Worm (Caenorhabditis elegans) whole organism, L2 larva: ENCODE data around the gene W04E12.4.
A peak's percentile ranks its signal among the peaks of the same experiment; 100 is the strongest.

ENCODE experiments used
- F13H6.1 ChIP-seq: sonication (generic microtip); optimal IDR thresholded peaks from 2 replicates; lab custom pipeline; 2016; ENCODE audit warnings: missing genetic modification characterization, missing compliant biosample characterization
- R02D3.7 ChIP-seq: fragments of 150-350 bp; optimal IDR thresholded peaks from 2 replicates; lab custom pipeline; 2014; ENCODE audit warnings: missing biosample characterization, missing genetic modification characterization
- ZK546.5 ChIP-seq: sonication (generic microtip); optimal IDR thresholded peaks from 2 replicates; lab custom pipeline; 2017; ENCODE audit warnings: missing biosample characterization, missing genetic modification characterization
- alr-1 ChIP-seq: fragments of 150-350 bp; optimal IDR thresholded peaks from 2 replicates; lab custom pipeline; 2014; ENCODE audit warnings: missing biosample characterization, missing genetic modification characterization
- aly-2 ChIP-seq: fragments of 150-350 bp; optimal IDR thresholded peaks from 2 replicates; lab custom pipeline; 2014; ENCODE audit warnings: missing biosample characterization, missing genetic modification characterization
- ama-1 ChIP-seq: fragments of 150-350 bp; optimal IDR thresholded peaks from 2 replicates; lab custom pipeline; 2018; ENCODE audit warnings: inconsistent platforms
- blmp-1 ChIP-seq: sonication (generic microtip); optimal IDR thresholded peaks from 2 replicates; lab custom pipeline; 2017; ENCODE audit warnings: missing genetic modification characterization, mild to moderate bottlenecking, missing compliant biosample characterization, antibody characterized with exemption, moderate library complexity; ENCODE audit not compliant: insufficient read depth
- ceh-16 ChIP-seq: fragments of 150-350 bp; optimal IDR thresholded peaks from 2 replicates; lab custom pipeline; 2014; ENCODE audit warnings: missing biosample characterization, missing genetic modification characterization
- crh-2 ChIP-seq: sonication (generic microtip); optimal IDR thresholded peaks from 2 replicates; lab custom pipeline; 2017; ENCODE audit warnings: missing biosample characterization, missing genetic modification characterization
- dmd-4 ChIP-seq: sonication (generic microtip); optimal IDR thresholded peaks from 2 replicates; lab custom pipeline; 2017; ENCODE audit warnings: missing biosample characterization, missing genetic modification characterization
- egl-27 ChIP-seq: sonication (generic microtip); optimal IDR thresholded peaks from 3 replicates; lab custom pipeline; 2017; ENCODE audit warnings: missing biosample characterization, missing genetic modification reagents, missing genetic modification characterization
- fos-1 ChIP-seq: fragments of 150-350 bp; optimal IDR thresholded peaks from 2 replicates; lab custom pipeline; 2014; ENCODE audit warnings: missing biosample characterization, missing genetic modification characterization
- gmeb-1 ChIP-seq: fragments of 150-350 bp; optimal IDR thresholded peaks from 2 replicates; lab custom pipeline; 2014; ENCODE audit warnings: missing biosample characterization, missing genetic modification characterization
- lin-13 ChIP-seq: fragments of 150-350 bp; optimal IDR thresholded peaks from 2 replicates; lab custom pipeline; 2014; ENCODE audit warnings: missing biosample characterization, missing genetic modification reagents, missing genetic modification characterization
- lin-39 ChIP-seq: fragments of 150-350 bp; optimal IDR thresholded peaks from 2 replicates; lab custom pipeline; 2014; ENCODE audit warnings: missing biosample characterization, missing genetic modification reagents, missing genetic modification characterization
- mab-5 ChIP-seq: fragments of 150-350 bp; optimal IDR thresholded peaks from 2 replicates; lab custom pipeline; 2014; ENCODE audit warnings: missing biosample characterization, missing genetic modification characterization
- nhr-11 ChIP-seq: fragments of 150-350 bp; optimal IDR thresholded peaks from 2 replicates; lab custom pipeline; 2014; ENCODE audit warnings: missing biosample characterization, missing genetic modification characterization
- nhr-12 ChIP-seq: fragments of 150-350 bp; optimal IDR thresholded peaks from 2 replicates; lab custom pipeline; 2014; ENCODE audit warnings: missing biosample characterization, missing genetic modification characterization
- nhr-21 ChIP-seq: fragments of 150-350 bp; optimal IDR thresholded peaks from 2 replicates; lab custom pipeline; 2014; ENCODE audit warnings: missing biosample characterization, missing genetic modification characterization
- nhr-23 ChIP-seq: fragments of 150-350 bp; optimal IDR thresholded peaks from 2 replicates; lab custom pipeline; 2014; ENCODE audit warnings: missing biosample characterization, missing genetic modification reagents, missing genetic modification characterization
- nhr-237 ChIP-seq: fragments of 150-350 bp; optimal IDR thresholded peaks from 2 replicates; lab custom pipeline; 2014; ENCODE audit warnings: missing biosample characterization, missing genetic modification characterization
- nhr-25 ChIP-seq: fragments of 150-350 bp; sonication (generic microtip); optimal IDR thresholded peaks from 3 replicates; lab custom pipeline; 2014; ENCODE audit warnings: missing biosample characterization, missing genetic modification characterization
- nhr-6 ChIP-seq: fragments of 150-350 bp; optimal IDR thresholded peaks from 2 replicates; lab custom pipeline; 2014; ENCODE audit warnings: missing biosample characterization, missing genetic modification characterization
- nhr-77 ChIP-seq: fragments of 150-350 bp; optimal IDR thresholded peaks from 2 replicates; lab custom pipeline; 2014; ENCODE audit warnings: missing biosample characterization, missing genetic modification characterization
- peb-1 ChIP-seq: fragments of 150-350 bp; optimal IDR thresholded peaks from 2 replicates; lab custom pipeline; 2014; ENCODE audit warnings: missing biosample characterization, missing genetic modification characterization
- skn-1 ChIP-seq: sonication (generic microtip); optimal IDR thresholded peaks from 2 replicates; lab custom pipeline; 2017; ENCODE audit warnings: missing biosample characterization, missing genetic modification characterization
- sma-9 ChIP-seq, 2 experiments: fragments of 150-350 bp in 1 of 2; sonication (generic microtip) in 1 of 2; optimal IDR thresholded peaks; 2 replicates each; lab custom pipeline; 2014 to 2016; ENCODE audit warnings: missing genetic modification characterization in 2 of 2, mild to moderate bottlenecking in 1 of 2, missing biosample characterization in 1 of 2, missing compliant biosample characterization in 1 of 2, missing genetic modification reagents in 1 of 2, moderate library complexity in 1 of 2
- snpc-4 ChIP-seq: fragments of 150-350 bp; optimal IDR thresholded peaks from 2 replicates; lab custom pipeline; 2014; ENCODE audit warnings: missing biosample characterization, missing genetic modification characterization
- unc-39 ChIP-seq: fragments of 150-350 bp; optimal IDR thresholded peaks from 2 replicates; lab custom pipeline; 2014; ENCODE audit warnings: missing biosample characterization, missing genetic modification characterization
- unc-55 ChIP-seq: fragments of 150-350 bp; sonication (generic microtip); optimal IDR thresholded peaks from 3 replicates; lab custom pipeline; 2014; ENCODE audit warnings: missing biosample characterization, missing genetic modification reagents, missing genetic modification characterization
- ztf-1 ChIP-seq: fragments of 200-800 bp; sonication (Bioruptor generic); conservative IDR thresholded peaks from 2 replicates; pipeline ENCODE4 v1.3.6; 2022; ENCODE audit warnings: missing genetic modification characterization, missing compliant biosample characterization
- ztf-11 ChIP-seq: sonication (generic microtip); optimal IDR thresholded peaks from 2 replicates; lab custom pipeline; 2017; ENCODE audit warnings: missing biosample characterization, missing genetic modification characterization
- ztf-4 ChIP-seq: fragments of 150-350 bp; optimal IDR thresholded peaks from 2 replicates; lab custom pipeline; 2014; ENCODE audit warnings: missing biosample characterization, missing genetic modification characterization

Gene W04E12.4

DNA sequence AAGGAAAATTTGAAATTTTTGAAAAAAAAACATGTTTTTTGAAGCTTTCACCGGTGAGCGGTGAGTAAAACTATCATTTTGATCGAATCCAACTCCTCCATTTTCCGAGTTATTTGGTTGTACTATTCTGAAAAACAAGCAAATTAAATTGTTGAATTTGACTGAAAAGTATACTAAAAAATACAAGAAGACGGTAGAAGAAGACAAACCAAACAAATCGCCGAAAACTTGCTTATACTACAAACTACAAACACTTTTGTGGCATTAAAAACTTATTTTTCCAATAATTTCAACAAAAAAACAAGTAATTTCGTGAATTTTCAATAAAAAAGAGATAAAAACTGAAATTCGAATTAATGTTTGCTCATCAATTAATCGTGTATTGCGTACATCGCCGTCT, 35.2 kb downstream of the W04E12.4 start, which contains the start of gene fbxa-194:
Gene fbxa-194 (minus strand): TSS at position 101 of the 400 bp plus-strand sequence.
- TF ChIP-seq unc-55 (GFP tag; lab: Kevin White, UChicago) (no peak), nhr-23 (tag; lab: Kevin White, UChicago) (no peak), ztf-11 (tag; lab: Kevin White, UChicago) (no peak), nhr-21 (no peak), crh-2 (tag; lab: Kevin White, UChicago) (no peak), alr-1 (no peak), dmd-4 (tag; lab: Kevin White, UChicago) (no peak), nhr-12 (tag; lab: Kevin White, UChicago) (no peak), egl-27 (no peak), nhr-6 (tag; lab: Kevin White, UChicago) (no peak), unc-39 (no peak), snpc-4 (no peak), ama-1 (lab: Kevin White, UChicago) (no peak), mab-5 (tag; lab: Kevin White, UChicago) (no peak), nhr-77 (no peak), lin-13 (no peak), nhr-11 (tag; lab: Kevin White, UChicago) (no peak), F13H6.1 (tag; lab: Kevin White, UChicago) (no peak), lin-39 (tag; lab: Kevin White, UChicago) (no peak)

DNA sequence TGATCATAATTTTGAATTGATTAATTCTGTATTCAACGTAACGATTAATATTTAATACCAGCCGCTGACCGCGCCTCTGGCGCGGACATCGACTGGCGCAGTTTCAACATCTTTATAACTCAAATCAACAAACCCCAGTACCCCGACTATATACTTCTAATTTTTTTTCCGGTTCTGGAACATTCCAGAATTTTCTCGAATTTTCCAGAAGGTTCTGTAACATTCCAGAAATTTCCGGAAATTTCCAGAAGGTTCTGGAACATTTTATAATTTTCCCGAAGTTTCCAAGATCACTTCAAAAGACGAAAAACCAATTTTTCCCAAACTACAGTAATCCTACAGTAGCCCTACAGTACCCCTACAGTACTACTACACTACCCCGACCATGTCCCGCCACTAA, 35.8 kb downstream of the W04E12.4 start:
- no peak for TF ChIP-seq dmd-4 (tag; lab: Kevin White, UChicago)
- no peak for TF ChIP-seq skn-1 (tag; lab: Kevin White, UChicago)
- TF ChIP-seq gmeb-1 (tag; lab: Kevin White, UChicago) = no peak
- no peak for TF ChIP-seq nhr-25 (tag; lab: Kevin White, UChicago)
- TF ChIP-seq nhr-6 (tag; lab: Kevin White, UChicago) = no peak
- no peak for TF ChIP-seq nhr-237 (tag; lab: Kevin White, UChicago)
- TF ChIP-seq R02D3.7 (tag; lab: Kevin White, UChicago) = no peak
- TF ChIP-seq ztf-11 (tag; lab: Kevin White, UChicago) = no peak
- TF ChIP-seq ZK546.5 = no peak
- TF ChIP-seq ama-1 (lab: Kevin White, UChicago) = no peak
- no peak for TF ChIP-seq ztf-4 (tag; lab: Kevin White, UChicago)
- no peak for TF ChIP-seq aly-2 (tag; lab: Kevin White, UChicago)
- no peak for TF ChIP-seq blmp-1 (tag; lab: Kevin White, UChicago)
- TF ChIP-seq F13H6.1 (tag; lab: Kevin White, UChicago) = no peak
- no peak for TF ChIP-seq ceh-16 (tag; lab: Kevin White, UChicago)

DNA sequence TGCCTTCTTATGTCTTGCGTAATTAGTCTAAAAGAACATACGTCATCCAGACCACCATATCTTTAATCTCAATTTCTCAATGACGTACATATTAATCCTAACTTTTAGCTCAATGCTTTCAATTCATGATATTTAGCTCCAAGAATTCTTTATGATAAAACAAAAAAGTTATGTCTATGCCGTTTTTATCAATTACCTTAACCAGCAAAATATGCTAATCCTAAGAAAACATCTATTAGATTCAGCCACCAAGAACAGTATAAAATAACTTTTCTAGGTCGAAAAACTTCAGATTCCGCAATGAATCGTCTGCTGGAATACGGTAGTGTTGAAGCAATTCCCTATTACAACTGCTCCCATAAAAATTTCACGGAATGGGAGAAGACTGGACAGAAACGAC, 40.4 kb downstream of the W04E12.4 start, which contains the start of gene srt-45:
Gene srt-45 (plus strand): TSS at position 301 of the 400 bp plus-strand sequence.
- TF ChIP-seq gmeb-1 (tag; lab: Kevin White, UChicago) (no peak), nhr-11 (tag; lab: Kevin White, UChicago) (no peak), unc-55 (GFP tag; lab: Kevin White, UChicago) (no peak), ztf-1 (GFP tag; lab: Robert Waterston, UW) (no peak), ama-1 (lab: Kevin White, UChicago) (no peak)

DNA sequence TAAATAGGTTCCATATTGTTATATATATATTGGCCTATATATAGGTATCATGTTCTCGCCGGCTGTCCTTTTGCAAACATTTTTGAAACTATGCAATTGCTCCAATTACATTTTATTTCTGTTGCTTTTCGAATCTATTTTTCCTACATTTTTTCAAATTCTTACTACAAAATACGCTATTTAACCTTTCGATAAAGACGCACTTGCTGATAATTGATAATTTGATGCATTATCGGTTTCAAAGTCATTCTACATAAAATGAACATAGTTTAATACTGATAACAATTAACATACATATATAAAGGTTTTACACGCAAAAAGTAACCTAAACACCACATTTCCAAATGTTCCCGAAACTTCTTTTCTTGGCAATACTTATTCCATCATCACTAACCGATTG, 45.0 kb downstream of the W04E12.4 start, which contains the start of gene clec-258:
Gene clec-258 (plus strand): TSS at position 81 of the 400 bp plus-strand sequence.
- TF ChIP-seq peb-1 (tag; lab: Kevin White, UChicago) (no peak), fos-1 (tag; lab: Kevin White, UChicago) (peak; percentile 72)

DNA sequence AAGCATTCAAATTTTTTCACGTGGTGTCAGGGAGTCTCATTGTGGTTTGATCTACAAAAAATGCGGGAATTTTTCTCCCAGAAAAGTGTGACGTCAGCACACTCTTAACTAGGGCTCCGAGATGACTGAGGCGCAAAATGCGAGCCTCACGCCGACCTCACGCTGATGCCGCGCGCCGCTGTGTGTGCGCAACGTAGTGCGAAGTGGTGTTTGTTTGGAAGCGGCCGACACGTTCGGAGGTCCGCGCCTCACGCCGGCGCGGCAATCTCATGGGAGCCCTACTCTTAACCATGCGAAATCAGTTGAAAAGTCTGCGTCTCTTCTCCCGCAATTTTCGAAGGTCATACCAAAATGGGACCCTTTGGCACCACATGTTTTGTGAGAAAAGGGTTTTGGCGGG, 46.8 kb downstream of the W04E12.4 start:
- TF ChIP-seq R02D3.7 (tag; lab: Kevin White, UChicago) = no peak
- no peak for TF ChIP-seq skn-1 (tag; lab: Kevin White, UChicago)
- no peak for TF ChIP-seq snpc-4
- TF ChIP-seq egl-27 = no peak
- TF ChIP-seq sma-9 (GFP tag; optimal IDR thresholded peaks at IDR 0.05; lab: Kevin White, UChicago) = no peak
- no peak for TF ChIP-seq sma-9 (tag; optimal IDR thresholded peaks at IDR 0.05; lab: Kevin White, UChicago)
- TF ChIP-seq gmeb-1 (tag; lab: Kevin White, UChicago) = no peak
- TF ChIP-seq nhr-12 (tag; lab: Kevin White, UChicago) = no peak
- TF ChIP-seq, all 48 proteins: peak for 0
